Worm (Caenorhabditis elegans) whole organism, L4 larva: ENCODE data around the gene EGAP2.1.

Experiments used
- nhr-11 ChIP-seq: fragments of 150-350 bp; optimal IDR thresholded peaks from 2 replicates; lab custom pipeline; 2014; ENCODE audit warnings: missing biosample characterization, missing genetic modification characterization
- vab-7 ChIP-seq: fragments of 200-800 bp; sonication (Bioruptor generic); IDR thresholded peaks from 2 replicates; pipeline ENCODE4 v1.3.6; 2022; ENCODE audit warnings: missing genetic modification reagents, missing genetic modification characterization, missing compliant biosample characterization

DNA sequence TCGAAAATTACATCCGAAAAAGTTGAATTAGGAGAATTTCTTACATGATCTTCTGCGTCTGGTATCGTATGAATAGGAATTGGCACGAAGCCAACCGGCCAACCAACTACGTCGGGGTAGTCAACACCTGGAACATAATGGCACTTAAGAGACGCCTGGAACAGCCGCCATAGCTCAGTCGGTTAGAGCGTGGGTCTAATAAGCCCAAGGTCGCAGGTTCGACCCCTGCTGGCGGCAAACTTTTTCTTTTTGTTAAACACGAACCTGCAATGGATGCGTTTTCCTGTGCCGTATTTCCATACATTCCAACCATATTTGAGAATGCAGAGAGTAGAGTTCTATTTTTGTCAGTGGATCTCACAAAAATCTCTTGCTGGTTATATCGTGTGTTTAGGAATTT, 6.5 kb downstream of the EGAP2.1 start:
- 0 out of 2 replicates have a peak, but pooled peaks have one; percentile 53 for TF ChIP-seq vab-7
- TF ChIP-seq nhr-11 (tag; lab: Kevin White, UChicago): no peak
